Fruit fly (Drosophila melanogaster) whole organism, wandering third instar larva: Measurements from ENCODE around the gene CG4238.

Experiments used
- Abd-B ChIP-seq: fragments of >200 bp; optimal IDR thresholded peaks from 2 replicates; lab custom pipeline; 2017; ENCODE audit warnings: missing biosample characterization, missing genetic modification characterization
- CG32264 ChIP-seq: fragments of 200-800 bp; sonication (Bioruptor generic); optimal IDR thresholded peaks from 2 replicates; lab custom pipeline; 2016; ENCODE audit warnings: missing biosample characterization, missing genetic modification characterization

- TF ChIP-seq Abd-B (GFP tag; lab: Kevin White, UChicago), result no peak
- TF ChIP-seq CG32264 (GFP tag; lab: Kevin White, UChicago), result no peak
These were observed 49.6 kb upstream of the CG4238 start for dm6 chr2L:1960056-1960455.
